Fruit fly (Drosophila melanogaster) whole organism, embryonic: ENCODE measurements around the gene PIG-L.

ENCODE experiments used
- CG13894 ChIP-seq: fragments of 200-800 bp; sonication (Bioruptor generic); optimal IDR thresholded peaks from 3 replicates; lab custom pipeline; 2018; ENCODE audit warnings: missing biosample characterization, mild to moderate bottlenecking, missing genetic modification characterization, moderate library complexity
- CG1602 ChIP-seq: fragments of 200-800 bp; sonication (Bioruptor generic); optimal IDR thresholded peaks from 3 replicates; lab custom pipeline; 2016; ENCODE audit warnings: missing biosample characterization, missing genetic modification characterization
- CG1647 ChIP-seq: fragments of 200-800 bp; sonication (Bioruptor generic); optimal IDR thresholded peaks from 3 replicates; lab custom pipeline; 2016; ENCODE audit warnings: missing biosample characterization, missing genetic modification characterization
- CG16813 ChIP-seq: fragments of 200-800 bp; sonication (Bioruptor generic); IDR thresholded peaks from 3 replicates; pipeline ENCODE4 v1.3.6; 2022; ENCODE audit warnings: missing biosample characterization, missing genetic modification characterization; ENCODE audit not compliant: partially characterized antibody
- CG16815 ChIP-seq: fragments of 200-800 bp; sonication (Bioruptor generic); optimal IDR thresholded peaks from 3 replicates; lab custom pipeline; 2017; ENCODE audit warnings: missing biosample characterization, mild to moderate bottlenecking, missing genetic modification characterization
- CG17328 ChIP-seq: fragments of 200-800 bp; sonication (Bioruptor generic); IDR thresholded peaks from 2 replicates; pipeline ENCODE4 v1.3.6; 2022; ENCODE audit warnings: missing biosample characterization, missing genetic modification characterization
- CG17802 ChIP-seq: fragments of 200-800 bp; sonication (Bioruptor generic); optimal IDR thresholded peaks from 2 replicates; lab custom pipeline; 2018; ENCODE audit warnings: missing biosample characterization, mild to moderate bottlenecking, missing genetic modification characterization, moderate library complexity
- CG3407 ChIP-seq: fragments of 200-800 bp; sonication (Bioruptor generic); optimal IDR thresholded peaks from 2 replicates; lab custom pipeline; 2018; ENCODE audit warnings: missing biosample characterization, mild to moderate bottlenecking, missing genetic modification characterization
- CG3995 ChIP-seq: fragments of 200-800 bp; sonication (Bioruptor generic); optimal IDR thresholded peaks from 3 replicates; lab custom pipeline; 2016; ENCODE audit warnings: missing biosample characterization, missing genetic modification characterization
- CG4707 ChIP-seq: fragments of 200-800 bp; sonication (Bioruptor generic); optimal IDR thresholded peaks from 2 replicates; lab custom pipeline; 2018; ENCODE audit warnings: missing biosample characterization, mild to moderate bottlenecking, missing genetic modification characterization, moderate library complexity
- CG4820 ChIP-seq: fragments of 200-800 bp; sonication (Bioruptor generic); optimal IDR thresholded peaks from 3 replicates; lab custom pipeline; 2016; ENCODE audit warnings: missing biosample characterization, missing genetic modification characterization
- CG5953 ChIP-seq: fragments of 200-800 bp; sonication (Bioruptor generic); IDR thresholded peaks from 2 replicates; pipeline ENCODE4 v1.3.6; 2022; ENCODE audit warnings: missing biosample characterization, missing genetic modification characterization
- CG7271 ChIP-seq: fragments of 200-800 bp; sonication (Bioruptor generic); optimal IDR thresholded peaks from 2 replicates; lab custom pipeline; 2018; ENCODE audit warnings: missing biosample characterization, mild to moderate bottlenecking, missing genetic modification characterization, moderate library complexity
- CG8281 ChIP-seq: fragments of 200-800 bp; sonication (Bioruptor generic); optimal IDR thresholded peaks from 2 replicates; lab custom pipeline; 2018; ENCODE audit warnings: missing biosample characterization, mild to moderate bottlenecking, missing genetic modification characterization, moderate library complexity
- CG9876 ChIP-seq: fragments of 200-800 bp; sonication (Bioruptor generic); optimal IDR thresholded peaks from 2 replicates; lab custom pipeline; 2016; ENCODE audit warnings: missing biosample characterization, missing genetic modification characterization
- Chrac-16 ChIP-seq: fragments of 200-800 bp; sonication (Bioruptor generic); optimal IDR thresholded peaks from 3 replicates; lab custom pipeline; 2016; ENCODE audit warnings: missing biosample characterization, missing genetic modification characterization
- CkIIα-i1 ChIP-seq: fragments of 200-800 bp; sonication (Bioruptor generic); IDR thresholded peaks from 2 replicates; pipeline ENCODE4 v1.3.6; 2022; ENCODE audit warnings: missing biosample characterization, missing genetic modification characterization
- CoRest ChIP-seq: fragments of 200-800 bp; sonication (Bioruptor generic); optimal IDR thresholded peaks from 3 replicates; lab custom pipeline; 2018; ENCODE audit warnings: missing biosample characterization, mild to moderate bottlenecking, missing genetic modification characterization, moderate library complexity
- Dek ChIP-seq: fragments of 200-800 bp; sonication (Bioruptor generic); optimal IDR thresholded peaks from 3 replicates; lab custom pipeline; 2019; ENCODE audit warnings: missing biosample characterization, mild to moderate bottlenecking, missing genetic modification characterization, moderate library complexity
- Drgx ChIP-seq: fragments of 200-800 bp; sonication (Bioruptor generic); IDR thresholded peaks from 2 replicates; pipeline ENCODE4 v1.3.6; 2022; ENCODE audit warnings: missing biosample characterization, missing genetic modification characterization
- Gug ChIP-seq: fragments of 200-800 bp; sonication (Bioruptor generic); IDR thresholded peaks from 4 replicates; pipeline ENCODE4 v1.3.6; 2022; ENCODE audit warnings: missing biosample characterization, missing genetic modification characterization
- Hr51 ChIP-seq, 2 experiments: fragments of 200-800 bp; sonication (Bioruptor generic); optimal IDR thresholded peaks; 2 replicates in 1 of 2; 3 replicates in 1 of 2; lab custom pipeline; 2016 to 2018; ENCODE audit warnings: missing biosample characterization in 2 of 2, missing genetic modification characterization in 2 of 2, mild to moderate bottlenecking in 1 of 2, moderate library complexity in 1 of 2
- MESR4 ChIP-seq: fragments of 200-800 bp; sonication (Bioruptor generic); optimal IDR thresholded peaks from 2 replicates; lab custom pipeline; 2018; ENCODE audit warnings: missing biosample characterization, mild to moderate bottlenecking, missing genetic modification characterization, moderate library complexity
- Med ChIP-seq: fragments of 200-800 bp; sonication (Bioruptor generic); peaks from one replicate; lab custom pipeline; 2016; ENCODE audit warnings: missing biosample characterization, missing genetic modification characterization, mild to moderate bottlenecking, inconsistent platforms, moderate library complexity
- Meics ChIP-seq: fragments of 200-800 bp; sonication (Bioruptor generic); optimal IDR thresholded peaks from 2 replicates; lab custom pipeline; 2017; ENCODE audit warnings: missing biosample characterization, mild to moderate bottlenecking, missing genetic modification characterization
- Sry-β ChIP-seq: fragments of 200-800 bp; sonication (Bioruptor generic); optimal IDR thresholded peaks from 2 replicates; lab custom pipeline; 2018; ENCODE audit warnings: missing biosample characterization, mild to moderate bottlenecking, missing genetic modification characterization, moderate library complexity
- Sry-δ ChIP-seq: fragments of 200-800 bp; sonication (Bioruptor generic); optimal IDR thresholded peaks from 2 replicates; lab custom pipeline; 2016; ENCODE audit warnings: missing biosample characterization, missing genetic modification characterization
- Tbp ChIP-seq: fragments of >200 bp; optimal IDR thresholded peaks from 2 replicates; lab custom pipeline; 2018; ENCODE audit warnings: missing biosample characterization, missing genetic modification characterization
- YL-1 ChIP-seq: fragments of 200-800 bp; sonication (Bioruptor generic); optimal IDR thresholded peaks from 3 replicates; lab custom pipeline; 2017; ENCODE audit warnings: missing biosample characterization, mild to moderate bottlenecking, missing genetic modification characterization
- ac ChIP-seq: fragments of 200-800 bp; sonication (Bioruptor generic); optimal IDR thresholded peaks from 3 replicates; lab custom pipeline; 2017; ENCODE audit warnings: missing biosample characterization, mild to moderate bottlenecking, missing genetic modification characterization
- ato ChIP-seq: fragments of 200-800 bp; sonication (Bioruptor generic); IDR thresholded peaks from 2 replicates; pipeline ENCODE4 v1.3.6; 2022; ENCODE audit warnings: missing biosample characterization, missing genetic modification characterization; ENCODE audit not compliant: partially characterized antibody
- chm ChIP-seq: fragments of 200-800 bp; sonication (Bioruptor generic); IDR thresholded peaks from 2 replicates; pipeline ENCODE4 v1.3.6; 2022; ENCODE audit warnings: missing biosample characterization, missing genetic modification characterization
- dati ChIP-seq: fragments of 200-800 bp; sonication (Bioruptor generic); IDR thresholded peaks from 2 replicates; pipeline ENCODE4 v1.3.6; 2022; ENCODE audit warnings: missing biosample characterization, missing genetic modification characterization
- dmrt11E ChIP-seq: fragments of 200-800 bp; sonication (Bioruptor generic); optimal IDR thresholded peaks from 3 replicates; lab custom pipeline; 2018; ENCODE audit warnings: missing biosample characterization, mild to moderate bottlenecking, missing genetic modification characterization, moderate library complexity
- dpn ChIP-seq, 2 experiments: fragments of 200-800 bp; sonication (Bioruptor generic); optimal IDR thresholded peaks; 3 replicates each; lab custom pipeline; 2016; ENCODE audit warnings: missing biosample characterization in 2 of 2, missing genetic modification characterization in 2 of 2
- esg ChIP-seq: fragments of 200-800 bp; sonication (Bioruptor generic); conservative IDR thresholded peaks from 2 replicates; pipeline ENCODE4 v1.3.6; 2022; ENCODE audit warnings: missing biosample characterization, missing genetic modification characterization
- exex ChIP-seq: fragments of 200-800 bp; sonication (Bioruptor generic); optimal IDR thresholded peaks from 4 replicates; lab custom pipeline; 2018; ENCODE audit warnings: missing biosample characterization, mild to moderate bottlenecking, missing genetic modification characterization, moderate library complexity
- fd3F ChIP-seq: fragments of 200-800 bp; sonication (Bioruptor generic); optimal IDR thresholded peaks from 2 replicates; lab custom pipeline; 2018; ENCODE audit warnings: missing biosample characterization, mild to moderate bottlenecking, missing genetic modification characterization, moderate library complexity
- fu2 ChIP-seq: fragments of 200-800 bp; sonication (Bioruptor generic); optimal IDR thresholded peaks from 2 replicates; lab custom pipeline; 2016; ENCODE audit warnings: missing biosample characterization, missing genetic modification characterization
- hb ChIP-seq: fragments of 200-800 bp; sonication (Bioruptor generic); IDR thresholded peaks from 3 replicates; pipeline ENCODE4 v1.3.6; 2022; ENCODE audit warnings: missing biosample characterization, missing genetic modification characterization; ENCODE audit not compliant: partially characterized antibody
- jumu ChIP-seq: fragments of 200-800 bp; sonication (Bioruptor generic); optimal IDR thresholded peaks from 3 replicates; lab custom pipeline; 2016; ENCODE audit warnings: missing biosample characterization, missing genetic modification characterization
- maf-S ChIP-seq: fragments of 200-800 bp; sonication (Bioruptor generic); optimal IDR thresholded peaks from 2 replicates; lab custom pipeline; 2016; ENCODE audit warnings: missing biosample characterization, missing genetic modification characterization
- mam ChIP-seq: fragments of 200-800 bp; sonication (Bioruptor generic); optimal IDR thresholded peaks from 3 replicates; lab custom pipeline; 2016; ENCODE audit warnings: missing biosample characterization, missing genetic modification characterization
- nerfin-1 ChIP-seq: fragments of 200-800 bp; sonication (Bioruptor generic); optimal IDR thresholded peaks from 3 replicates; lab custom pipeline; 2019; ENCODE audit warnings: missing biosample characterization, mild to moderate bottlenecking, missing genetic modification characterization, moderate library complexity
- otp ChIP-seq: fragments of 200-800 bp; sonication (Bioruptor generic); IDR thresholded peaks from 3 replicates; pipeline ENCODE4, ENCODE4 v1.3.6; 2022; ENCODE audit warnings: missing biosample characterization, missing genetic modification characterization
- pho ChIP-seq: fragments of 200-800 bp; sonication (Bioruptor generic); optimal IDR thresholded peaks from 2 replicates; lab custom pipeline; 2016; ENCODE audit warnings: missing biosample characterization, missing genetic modification characterization
- psq ChIP-seq: fragments of 200-800 bp; sonication (Bioruptor generic); optimal IDR thresholded peaks from 2 replicates; lab custom pipeline; 2017; ENCODE audit warnings: missing biosample characterization, missing genetic modification characterization
- seq ChIP-seq: fragments of 200-800 bp; sonication (Bioruptor generic); IDR thresholded peaks from 2 replicates; pipeline ENCODE4 v1.3.6; 2022; ENCODE audit warnings: missing biosample characterization, missing genetic modification characterization
- slou ChIP-seq: fragments of 200-800 bp; sonication (Bioruptor generic); optimal IDR thresholded peaks from 3 replicates; lab custom pipeline; 2016; ENCODE audit warnings: missing biosample characterization, missing genetic modification characterization
- sug ChIP-seq: fragments of 200-800 bp; optimal IDR thresholded peaks from 2 replicates; lab custom pipeline; 2019; ENCODE audit warnings: missing biosample characterization, mild to moderate bottlenecking, missing genetic modification characterization, moderate library complexity

Gene PIG-L

DNA sequence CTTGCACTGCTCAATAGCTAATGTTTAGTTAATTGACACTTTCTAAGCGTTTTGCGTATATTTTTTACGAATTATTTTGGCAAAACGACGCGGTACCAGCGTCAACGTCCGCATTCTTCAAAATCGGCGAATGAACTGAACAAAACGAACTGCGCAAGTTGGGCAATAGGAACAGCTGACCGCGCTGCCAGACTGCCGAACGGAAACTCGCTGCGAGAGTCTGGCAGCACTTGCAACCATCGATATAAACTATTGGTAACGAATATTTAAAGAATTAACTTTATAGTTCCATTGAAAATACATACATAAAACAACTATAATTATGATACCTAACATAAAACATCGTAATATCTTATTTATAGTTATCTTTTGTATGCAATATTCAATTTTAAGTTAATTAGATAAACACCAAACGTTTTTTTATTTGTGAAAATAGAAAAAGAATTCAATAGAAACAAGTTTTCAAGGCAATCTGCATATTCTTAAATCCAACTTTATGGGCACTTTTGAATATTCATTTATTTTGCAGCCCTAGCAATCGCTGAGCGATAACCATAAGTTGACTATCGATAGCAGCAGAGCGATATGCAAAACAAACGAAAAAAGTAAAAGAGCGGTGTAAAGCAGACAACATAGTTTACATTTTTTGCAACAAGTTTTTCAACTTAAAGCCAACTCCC, 12.6 kb downstream of the PIG-L start, which contains the start of the genes Hs6st and MED25 (continued):
- TF ChIP-seq sug (no peak), Sry-δ (GFP tag; lab: Kevin White, UChicago) (peak; percentile 75), otp (GFP tag; lab: Robert Waterston, UW) (no peak), exex (tag; lab: Kevin White, UChicago) (peak; percentile 38), CG17328 (GFP tag; lab: Robert Waterston, UW) (peak; percentile 25), dati (GFP tag; lab: Robert Waterston, UW) (no peak), Drgx (GFP tag; lab: Robert Waterston, UW) (no peak), fu2 (GFP tag; lab: Kevin White, UChicago) (no peak), Tbp (no peak), CG1647 (GFP tag; lab: Kevin White, UChicago) (peak; percentile 41), dpn (GFP tag; optimal IDR thresholded peaks at IDR 0.05; lab: Kevin White, UChicago) (no peak), CG16815 (GFP tag; lab: Kevin White, UChicago) (no peak), seq (GFP tag; lab: Robert Waterston, UW) (no peak), CG4707 (no peak), slou (GFP tag; lab: Kevin White, UChicago) (no peak), CG13894 (no peak), Med (peak; percentile 72), chm (GFP tag; lab: Robert Waterston, UW) (peak; percentile 75; the same call in 1 of the 2 replicates), pho (GFP tag; lab: Kevin White, UChicago) (no peak), ato (GFP tag; lab: Robert Waterston, UW) (0 out of 2 replicates have a peak, but pooled peaks have one; percentile 40), Gug (GFP tag; lab: Robert Waterston, UW) (no peak), CG16813 (GFP tag; lab: Robert Waterston, UW) (peak; percentile 76), CG17802 (tag; lab: Kevin White, UChicago) (no peak), CG4820 (GFP tag; lab: Kevin White, UChicago) (peak; percentile 44), Chrac-16 (no peak), Sry-β (GFP tag; lab: Kevin White, UChicago) (peak; percentile 12), CG1602 (no peak), jumu (no peak), CG8281 (tag; lab: Kevin White, UChicago) (no peak), ac (GFP tag; lab: Kevin White, UChicago) (no peak), maf-S (GFP tag; lab: Kevin White, UChicago) (no peak), MESR4 (no peak), nerfin-1 (tag; lab: Kevin White, UChicago) (peak; percentile 10), CkIIα-i1 (GFP tag; lab: Robert Waterston, UW) (no peak), psq (peak; percentile 97), dmrt11E (tag; lab: Kevin White, UChicago) (peak; percentile 5), Meics (GFP tag; lab: Kevin White, UChicago) (peak; percentile 74), CG9876 (GFP tag; lab: Kevin White, UChicago) (no peak), fd3F (GFP tag; lab: Kevin White, UChicago) (no peak), YL-1 (GFP tag; lab: Kevin White, UChicago) (peak; percentile 60), hb (GFP tag; lab: Robert Waterston, UW) (peak; percentile 63; the same call in 1 of the 3 replicates), CG5953 (GFP tag; lab: Robert Waterston, UW) (no peak), mam (GFP tag; lab: Kevin White, UChicago) (no peak), CG7271 (tag; lab: Kevin White, UChicago) (no peak), CG3407 (GFP tag; lab: Kevin White, UChicago) (no peak), CG3995 (GFP tag; lab: Kevin White, UChicago) (peak; percentile 63), Dek (no peak), esg (GFP tag; lab: Robert Waterston, UW) (no peak), CoRest (tag; lab: Kevin White, UChicago) (peak; percentile 49), Hr51 (GFP tag; optimal IDR thresholded peaks at IDR 0.05; lab: Kevin White, UChicago) (no peak)
